Worm (Caenorhabditis elegans) whole organism, midembryonic: Measurements from ENCODE around the gene czw-1.

ENCODE experiments used
- T22C8.4 ChIP-seq: fragments of 200-800 bp; sonication (Bioruptor generic); IDR thresholded peaks from 2 replicates; pipeline ENCODE4 v1.3.6; 2022; ENCODE audit warnings: missing genetic modification characterization, missing compliant biosample characterization
- cog-1 ChIP-seq: sonication (generic microtip); optimal IDR thresholded peaks from 2 replicates; lab custom pipeline; 2016; ENCODE audit warnings: missing genetic modification characterization, missing compliant biosample characterization
- flt-1 ChIP-seq: fragments of 200-800 bp; sonication (Bioruptor generic); IDR thresholded peaks from 2 replicates; pipeline ENCODE4 v1.3.6; 2022; ENCODE audit warnings: missing genetic modification characterization, missing compliant biosample characterization
- klf-2 ChIP-seq: fragments of 200-800 bp; sonication (Bioruptor generic); conservative IDR thresholded peaks from 2 replicates; pipeline ENCODE4 v1.3.6; 2022; ENCODE audit warnings: missing genetic modification reagents, missing genetic modification characterization, missing compliant biosample characterization
- med-1 ChIP-seq: sonication (generic microtip); optimal IDR thresholded peaks from 2 replicates; lab custom pipeline; 2017; ENCODE audit warnings: missing genetic modification characterization, mild to moderate bottlenecking, missing compliant biosample characterization, antibody characterized with exemption, missing genetic modification reagents; ENCODE audit not compliant: insufficient read depth
- ref-1 ChIP-seq: fragments of 200-800 bp; sonication (Bioruptor generic); conservative IDR thresholded peaks from 2 replicates; pipeline ENCODE4 v1.3.6; 2022; ENCODE audit warnings: missing genetic modification reagents, missing genetic modification characterization, missing compliant biosample characterization
- tab-1 ChIP-seq: fragments of 200-800 bp; sonication (Bioruptor generic); IDR thresholded peaks from 2 replicates; pipeline ENCODE4 v1.3.6; 2022; ENCODE audit warnings: missing genetic modification characterization, missing compliant biosample characterization
- ztf-23 ChIP-seq: fragments of 200-800 bp; sonication (Bioruptor generic); IDR thresholded peaks from 2 replicates; pipeline ENCODE4 v1.3.6; 2022; ENCODE audit warnings: missing genetic modification reagents, missing genetic modification characterization, missing compliant biosample characterization
- ztf-29 ChIP-seq: fragments of 200-800 bp; sonication (Bioruptor generic); IDR thresholded peaks from 2 replicates; pipeline ENCODE4 v1.3.6; 2022; ENCODE audit warnings: missing genetic modification reagents, missing genetic modification characterization, missing compliant biosample characterization

DNA sequence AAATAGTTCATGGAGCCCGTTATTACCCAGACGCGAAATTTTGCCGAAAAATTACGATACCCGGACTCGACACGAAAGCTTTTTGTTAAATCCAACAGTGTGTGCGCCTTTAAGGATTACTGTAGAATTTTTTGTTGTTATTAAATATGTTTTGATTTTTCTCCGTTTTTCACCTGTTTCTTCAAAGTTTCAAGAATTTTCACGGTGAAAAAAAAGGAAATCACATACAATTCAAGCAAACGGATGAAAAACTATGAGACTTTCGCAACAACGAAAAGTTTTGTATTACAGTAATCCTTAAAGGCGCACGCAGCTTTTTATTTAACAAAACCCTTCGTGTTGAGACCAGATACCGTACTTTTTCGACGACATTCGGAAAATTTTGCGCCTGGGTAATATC lies 7.4 kb upstream of the czw-1 start:
- no peak for TF ChIP-seq med-1 (GFP tag; lab: Kevin White, UChicago)
- TF ChIP-seq tab-1 (GFP tag; lab: Robert Waterston, UW) = no peak
- TF ChIP-seq klf-2 (GFP tag; lab: Robert Waterston, UW) = no peak
- no peak for TF ChIP-seq flt-1
- no peak for TF ChIP-seq T22C8.4 (GFP tag; lab: Robert Waterston, UW)
- no peak for TF ChIP-seq cog-1 (tag; lab: Kevin White, UChicago)
- TF ChIP-seq ref-1 = no peak
- no peak for TF ChIP-seq ztf-23 (GFP tag; lab: Robert Waterston, UW)
- TF ChIP-seq ztf-29 = no peak
